Worm (Caenorhabditis elegans) whole organism, L3 larva: ENCODE measurements around the gene C48B4.3.

ENCODE experiments used
- R02D3.7 ChIP-seq: fragments of 150-350 bp; optimal IDR thresholded peaks from 2 replicates; lab custom pipeline; 2014; ENCODE audit warnings: missing biosample characterization, missing genetic modification characterization
- ZK546.5 ChIP-seq: sonication (generic microtip); optimal IDR thresholded peaks from 2 replicates; lab custom pipeline; 2017; ENCODE audit warnings: missing biosample characterization, missing genetic modification characterization
- aly-2 ChIP-seq: fragments of 150-350 bp; optimal IDR thresholded peaks from 2 replicates; lab custom pipeline; 2014; ENCODE audit warnings: missing biosample characterization, missing genetic modification characterization
- ama-1 ChIP-seq: fragments of 150-350 bp; optimal IDR thresholded peaks from 2 replicates; lab custom pipeline; 2018
- ceh-16 ChIP-seq: sonication (generic microtip); optimal IDR thresholded peaks from 2 replicates; lab custom pipeline; 2017; ENCODE audit warnings: missing biosample characterization, missing genetic modification characterization
- daf-12 ChIP-seq: fragments of 150-350 bp; optimal IDR thresholded peaks from 2 replicates; lab custom pipeline; 2014; ENCODE audit warnings: missing biosample characterization, missing genetic modification reagents, missing genetic modification characterization
- egl-27 ChIP-seq: sonication (generic microtip); optimal IDR thresholded peaks from 4 replicates; lab custom pipeline; 2017; ENCODE audit warnings: missing biosample characterization, missing genetic modification reagents, missing genetic modification characterization
- egl-5 ChIP-seq: fragments of 150-350 bp; optimal IDR thresholded peaks from 2 replicates; lab custom pipeline; 2017; ENCODE audit warnings: missing biosample characterization, missing genetic modification reagents, missing genetic modification characterization, inconsistent platforms
- elt-1 ChIP-seq: fragments of 150-350 bp; optimal IDR thresholded peaks from 2 replicates; lab custom pipeline; 2014; ENCODE audit warnings: missing biosample characterization, missing genetic modification characterization
- elt-2 ChIP-seq: sonication (generic microtip); optimal IDR thresholded peaks from 2 replicates; lab custom pipeline; 2016; ENCODE audit warnings: missing genetic modification reagents, mild to moderate bottlenecking, missing genetic modification characterization, missing compliant biosample characterization
- elt-3 ChIP-seq, 3 experiments: fragments of 150-350 bp in 1 of 3; sonication (generic microtip) in 2 of 3; optimal IDR thresholded peaks; 2 replicates in 2 of 3; 4 replicates in 1 of 3; lab custom pipeline; 2014 to 2017; ENCODE audit warnings: missing biosample characterization in 3 of 3, missing genetic modification characterization in 3 of 3
- eor-1 ChIP-seq, 2 experiments: fragments of 150-350 bp; optimal IDR thresholded peaks; 2 replicates each; lab custom pipeline; 2014 to 2018; ENCODE audit warnings: missing biosample characterization in 2 of 2, missing genetic modification characterization in 2 of 2
- fkh-10 ChIP-seq: sonication (generic microtip); optimal IDR thresholded peaks from 2 replicates; lab custom pipeline; 2017; ENCODE audit warnings: missing biosample characterization, missing genetic modification reagents, missing genetic modification characterization
- fkh-2 ChIP-seq: fragments of 150-350 bp; optimal IDR thresholded peaks from 2 replicates; lab custom pipeline; 2014; ENCODE audit warnings: missing biosample characterization, missing genetic modification reagents, missing genetic modification characterization
- hmg-11 ChIP-seq: sonication (generic microtip); optimal IDR thresholded peaks from 2 replicates; lab custom pipeline; 2016; ENCODE audit warnings: missing genetic modification characterization, missing compliant biosample characterization
- jun-1 ChIP-seq: fragments of 150-350 bp; optimal IDR thresholded peaks from 2 replicates; lab custom pipeline; 2014; ENCODE audit warnings: missing biosample characterization, missing genetic modification reagents, missing genetic modification characterization
- lin-15B ChIP-seq: fragments of 150-350 bp; optimal IDR thresholded peaks from 2 replicates; lab custom pipeline; 2014; ENCODE audit warnings: missing biosample characterization, missing genetic modification characterization
- lsy-12 ChIP-seq: sonication (generic microtip); optimal IDR thresholded peaks from 2 replicates; lab custom pipeline; 2016; ENCODE audit warnings: mild to moderate bottlenecking, missing genetic modification characterization, missing compliant biosample characterization
- mdl-1 ChIP-seq: fragments of 150-350 bp; optimal IDR thresholded peaks from 2 replicates; lab custom pipeline; 2014; ENCODE audit warnings: missing biosample characterization, missing genetic modification characterization
- mml-1 ChIP-seq: fragments of 150-350 bp; sonication (generic microtip); optimal IDR thresholded peaks from 3 replicates; lab custom pipeline; 2014; ENCODE audit warnings: missing biosample characterization, missing genetic modification characterization
- nfya-1 ChIP-seq: sonication (generic microtip); optimal IDR thresholded peaks from 2 replicates; lab custom pipeline; 2017; ENCODE audit warnings: missing genetic modification characterization, mild to moderate bottlenecking, missing compliant biosample characterization, antibody characterized with exemption, moderate library complexity; ENCODE audit not compliant: insufficient read depth
- nhr-23 ChIP-seq: fragments of 150-350 bp; optimal IDR thresholded peaks from 2 replicates; lab custom pipeline; 2014; ENCODE audit warnings: missing biosample characterization, missing genetic modification reagents, missing genetic modification characterization
- nhr-25 ChIP-seq: sonication (generic microtip); optimal IDR thresholded peaks from 2 replicates; lab custom pipeline; 2017; ENCODE audit warnings: missing biosample characterization, missing genetic modification characterization
- nhr-28 ChIP-seq: fragments of 150-350 bp; optimal IDR thresholded peaks from 2 replicates; lab custom pipeline; 2014; ENCODE audit warnings: missing biosample characterization, missing genetic modification characterization
- nhr-43 ChIP-seq: sonication (generic microtip); optimal IDR thresholded peaks from 2 replicates; lab custom pipeline; 2016; ENCODE audit warnings: mild to moderate bottlenecking, missing genetic modification characterization, missing compliant biosample characterization; ENCODE audit not compliant: poor library complexity, severe bottlenecking
- nhr-67 ChIP-seq: fragments of 150-350 bp; optimal IDR thresholded peaks from 2 replicates; lab custom pipeline; 2014; ENCODE audit warnings: missing biosample characterization, missing genetic modification characterization
- nhr-76 ChIP-seq: fragments of 150-350 bp; sonication (generic microtip); optimal IDR thresholded peaks from 5 replicates; lab custom pipeline; 2014; ENCODE audit warnings: missing biosample characterization, missing genetic modification characterization
- nhr-77 ChIP-seq: fragments of 150-350 bp; optimal IDR thresholded peaks from 2 replicates; lab custom pipeline; 2014; ENCODE audit warnings: missing biosample characterization, missing genetic modification characterization
- pha-4 ChIP-seq: fragments of 150-350 bp; optimal IDR thresholded peaks from 2 replicates; lab custom pipeline; 2014; ENCODE audit warnings: missing biosample characterization, missing genetic modification reagents, missing genetic modification characterization
- pqm-1 ChIP-seq: fragments of 150-350 bp; optimal IDR thresholded peaks from 2 replicates; lab custom pipeline; 2017; ENCODE audit warnings: missing biosample characterization, missing genetic modification characterization, inconsistent platforms
- sea-2 ChIP-seq: fragments of 150-350 bp; sonication (generic microtip); optimal IDR thresholded peaks from 4 replicates; lab custom pipeline; 2014; ENCODE audit warnings: missing biosample characterization, missing genetic modification reagents, missing genetic modification characterization
- snpc-4 ChIP-seq: fragments of 150-350 bp; optimal IDR thresholded peaks from 2 replicates; lab custom pipeline; 2014; ENCODE audit warnings: missing biosample characterization, missing genetic modification characterization
- tbx-2 ChIP-seq: sonication (generic microtip); optimal IDR thresholded peaks from 2 replicates; lab custom pipeline; 2016; ENCODE audit warnings: mild to moderate bottlenecking, missing genetic modification characterization, missing compliant biosample characterization
- unc-39 ChIP-seq: sonication (generic microtip); optimal IDR thresholded peaks from 4 replicates; lab custom pipeline; 2017; ENCODE audit warnings: missing biosample characterization, missing genetic modification characterization
- unc-62 ChIP-seq: fragments of 150-350 bp; sonication (generic microtip); optimal IDR thresholded peaks from 4 replicates; lab custom pipeline; 2014; ENCODE audit warnings: missing biosample characterization, missing genetic modification reagents, missing genetic modification characterization
- ztf-11 ChIP-seq: fragments of 150-350 bp; optimal IDR thresholded peaks from 2 replicates; lab custom pipeline; 2014; ENCODE audit warnings: missing biosample characterization, missing genetic modification characterization
- ztf-4 ChIP-seq: fragments of 150-350 bp; optimal IDR thresholded peaks from 2 replicates; lab custom pipeline; 2014; ENCODE audit warnings: missing biosample characterization, missing genetic modification characterization

Gene C48B4.3

ce11 chrIII:9600645-9601044, 18.5 kb upstream of the C48B4.3 start, which contains the start of gene F58A4.2:
TSS of gene F58A4.2 (minus strand) at chrIII:9600745.
- TF ChIP-seq snpc-4 (tag; lab: Kevin White, UChicago): no peak
- no peak for TF ChIP-seq mdl-1
- no peak for TF ChIP-seq R02D3.7 (tag; lab: Kevin White, UChicago)
- no peak for TF ChIP-seq egl-5 (tag; lab: Kevin White, UChicago)
- TF ChIP-seq ztf-11 (tag; lab: Kevin White, UChicago): no peak
- no peak for TF ChIP-seq jun-1 (tag; lab: Kevin White, UChicago)
- TF ChIP-seq nhr-23 (tag; lab: Kevin White, UChicago): no peak
- no peak for TF ChIP-seq ama-1 (lab: Kevin White, UChicago)
- no peak for TF ChIP-seq nhr-43
- TF ChIP-seq elt-2 (tag; lab: Kevin White, UChicago): no peak
- TF ChIP-seq elt-3 (tag; optimal IDR thresholded peaks at IDR 0.05; lab: Kevin White, UChicago): no peak
- TF ChIP-seq lin-15B (tag; lab: Kevin White, UChicago): no peak
- TF ChIP-seq nfya-1 (tag; lab: Kevin White, UChicago): no peak
- no peak for TF ChIP-seq hmg-11 (tag; lab: Kevin White, UChicago)
- no peak for TF ChIP-seq daf-12 (tag; lab: Kevin White, UChicago)
- no peak for TF ChIP-seq nhr-77 (tag; lab: Kevin White, UChicago)
- no peak for TF ChIP-seq lsy-12 (tag; lab: Kevin White, UChicago)
- TF ChIP-seq nhr-25 (tag; lab: Kevin White, UChicago): no peak

- no peak for TF ChIP-seq nhr-77 (tag; lab: Kevin White, UChicago)
- no peak for TF ChIP-seq nhr-67 (tag; lab: Kevin White, UChicago)
- TF ChIP-seq mml-1 (tag; lab: Kevin White, UChicago): no peak
- TF ChIP-seq pqm-1: no peak
- no peak for TF ChIP-seq elt-2 (tag; lab: Kevin White, UChicago)
- TF ChIP-seq ZK546.5: no peak
- TF ChIP-seq nhr-76 (tag; lab: Kevin White, UChicago): no peak
- TF ChIP-seq egl-5 (tag; lab: Kevin White, UChicago): no peak
- TF ChIP-seq elt-3 (tag; optimal IDR thresholded peaks at IDR 0.05; lab: Kevin White, UChicago): no peak
- TF ChIP-seq unc-39 (tag; lab: Kevin White, UChicago): no peak
- TF ChIP-seq unc-62 (GFP tag; lab: Kevin White, UChicago): no peak
- no peak for TF ChIP-seq ama-1 (lab: Kevin White, UChicago)
- TF ChIP-seq sea-2 (GFP tag; lab: Kevin White, UChicago): no peak
- no peak for TF ChIP-seq nhr-25 (tag; lab: Kevin White, UChicago)
- no peak for TF ChIP-seq elt-1 (tag; lab: Kevin White, UChicago)
- no peak for TF ChIP-seq ceh-16 (tag; lab: Kevin White, UChicago)
- TF ChIP-seq egl-27: no peak
- no peak for TF ChIP-seq ztf-4 (tag; lab: Kevin White, UChicago)
- no peak for TF ChIP-seq aly-2
Measured at ce11 chrIII:9598168-9598567, 16.0 kb upstream of the C48B4.3 start, which contains the start of gene F58A4.1. TSS of gene F58A4.1 (plus strand) at chrIII:9598468.

- TF ChIP-seq fkh-2 (tag; lab: Kevin White, UChicago): no peak
- TF ChIP-seq tbx-2 (tag; lab: Kevin White, UChicago): no peak
- TF ChIP-seq mdl-1: no peak
- no peak for TF ChIP-seq daf-12 (tag; lab: Kevin White, UChicago)
- no peak for TF ChIP-seq mml-1 (tag; lab: Kevin White, UChicago)
- TF ChIP-seq, all 47 proteins: peak for 0
Measured at ce11 chrIII:9597044-9597443, 14.9 kb upstream of the C48B4.3 start, which contains the start of gene C48B4.12. TSS of gene C48B4.12 (plus strand) at chrIII:9597344.

- no peak for TF ChIP-seq elt-3 (tag; optimal IDR thresholded peaks at IDR 0.05; lab: Kevin White, UChicago)
- no peak for TF ChIP-seq mdl-1
- no peak for TF ChIP-seq egl-5 (tag; lab: Kevin White, UChicago)
- TF ChIP-seq pha-4 (tag; lab: Kevin White, UChicago): no peak
- TF ChIP-seq aly-2: no peak
- TF ChIP-seq ZK546.5: no peak
- TF ChIP-seq lsy-12 (tag; lab: Kevin White, UChicago): no peak
- TF ChIP-seq fkh-10 (GFP tag; lab: Kevin White, UChicago): no peak
- TF ChIP-seq eor-1 (tag; optimal IDR thresholded peaks at IDR 0.05; lab: Kevin White, UChicago): no peak
- no peak for TF ChIP-seq nhr-28
- TF ChIP-seq daf-12 (tag; lab: Kevin White, UChicago): no peak
- no peak for TF ChIP-seq jun-1 (tag; lab: Kevin White, UChicago)
Measured at ce11 chrIII:9595563-9595962, 13.4 kb upstream of the C48B4.3 start, which contains the start of gene rom-2. TSS of gene rom-2 (minus strand) at chrIII:9595663.
